Fruit fly (Drosophila melanogaster): ENCODE results near the gene dsh.

dsh gene

DNA sequence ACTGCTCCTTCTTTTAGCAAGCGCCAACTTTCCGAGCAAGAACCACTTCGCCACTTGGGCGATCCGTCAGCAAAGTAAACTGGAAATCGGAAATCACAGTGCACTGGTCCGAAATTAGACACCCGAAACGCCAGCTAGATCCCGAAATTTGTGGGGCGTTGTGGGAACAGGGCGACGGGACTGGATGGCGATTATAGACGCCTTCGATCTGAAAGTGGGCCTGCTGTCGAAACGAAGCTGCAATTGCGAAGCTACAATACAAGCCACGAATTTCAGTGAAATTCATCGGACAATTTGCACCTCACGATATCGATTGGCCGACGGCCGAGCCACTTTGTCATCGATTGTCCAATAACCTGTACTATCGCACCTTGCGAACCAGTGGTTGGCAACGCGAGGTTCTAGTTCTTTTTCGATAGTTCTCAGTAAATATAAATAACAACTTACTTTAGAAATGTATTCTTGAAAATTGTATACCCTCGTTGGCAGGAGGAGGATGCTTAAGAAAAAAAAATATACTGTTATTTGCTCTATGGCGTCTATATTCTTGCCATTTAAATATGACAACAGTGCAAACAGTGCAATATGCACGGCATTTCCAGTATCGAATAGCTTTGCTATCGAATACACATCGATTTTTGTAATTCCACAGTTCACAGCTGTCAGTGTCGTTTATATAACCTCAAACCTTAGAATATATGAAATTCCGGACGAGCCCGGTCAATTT is 12.3 kb downstream of the dsh start, which contains the start of the genes hop and Tim8 (continued):
- no peak for TF ChIP-seq CG7786 (GFP tag; optimal IDR thresholded peaks at IDR 0.05)
- no peak for TF ChIP-seq CTCF (GFP tag; optimal IDR thresholded peaks at IDR 0.05)
- TF ChIP-seq Dek (tag; optimal IDR thresholded peaks at IDR 0.05), result no peak
- TF ChIP-seq CG15269 (tag; optimal IDR thresholded peaks at IDR 0.05), result no peak
- no peak for TF ChIP-seq jigr1 (GFP tag; IDR thresholded peaks at IDR 0.05)
- TF ChIP-seq lola (GFP tag; optimal IDR thresholded peaks at IDR 0.05), result peak in 1 of 3 experiments; percentile 5
- TF ChIP-seq CG1647 (GFP tag; optimal IDR thresholded peaks at IDR 0.05), result no peak
- TF ChIP-seq CG8089 (GFP tag; optimal IDR thresholded peaks at IDR 0.05), result no peak
- TF ChIP-seq gcm2 (GFP tag; optimal IDR thresholded peaks at IDR 0.05), result no peak
- TF ChIP-seq toy (GFP tag; IDR thresholded peaks at IDR 0.05), result no peak
- TF ChIP-seq Sox100B (GFP tag; optimal IDR thresholded peaks at IDR 0.05), result no peak
- no peak for TF ChIP-seq CG31388 (GFP tag; optimal IDR thresholded peaks at IDR 0.05)
- no peak for TF ChIP-seq CG15696 (tag; optimal IDR thresholded peaks at IDR 0.05)
- TF ChIP-seq Hsf (GFP tag; optimal IDR thresholded peaks at IDR 0.05), result no peak
- TF ChIP-seq MBD-R2 (GFP tag; IDR thresholded peaks at IDR 0.05), result peak; percentile 24; the same call in 1 of the 2 replicates
- TF ChIP-seq mirr (GFP tag; optimal IDR thresholded peaks at IDR 0.05), result no peak
- TF ChIP-seq CG9932 (GFP tag; IDR thresholded peaks at IDR 0.05), result no peak
- no peak for TF ChIP-seq fd64A (GFP tag; optimal IDR thresholded peaks at IDR 0.05)
- TF ChIP-seq Antp (GFP tag; optimal IDR thresholded peaks at IDR 0.05), result no peak
- peak; percentile 3 for TF ChIP-seq CG9727 (GFP tag; optimal IDR thresholded peaks at IDR 0.05)
- no peak for TF ChIP-seq sim (GFP tag; IDR thresholded peaks at IDR 0.05)
- peak; percentile 58 for TF ChIP-seq CG4617 (GFP tag; optimal IDR thresholded peaks at IDR 0.05; ENCODE audit: borderline replicate concordance)
- no peak for TF ChIP-seq Gug (GFP tag; IDR thresholded peaks at IDR 0.05)
- no peak for TF ChIP-seq CG2875 (GFP tag; optimal IDR thresholded peaks at IDR 0.05)
- no peak for TF ChIP-seq CG2678 (tag; optimal IDR thresholded peaks at IDR 0.05)
- TF ChIP-seq lov (optimal IDR thresholded peaks at IDR 0.05), result no peak
- TF ChIP-seq lov (GFP tag; IDR thresholded peaks at IDR 0.05), result no peak
- TF ChIP-seq CG12104 (GFP tag; optimal IDR thresholded peaks at IDR 0.05), result no peak
- no peak for TF ChIP-seq CG12744 (GFP tag; optimal IDR thresholded peaks at IDR 0.05)
- TF ChIP-seq CG31224 (GFP tag; IDR thresholded peaks at IDR 0.05), result no peak
- no peak for TF ChIP-seq CG10543 (GFP tag; optimal IDR thresholded peaks at IDR 0.05)
- no peak for TF ChIP-seq dysf (GFP tag; IDR thresholded peaks at IDR 0.05)
- no peak for TF ChIP-seq ranshi (GFP tag; IDR thresholded peaks at IDR 0.05)
- TF ChIP-seq CG34224 (GFP tag; IDR thresholded peaks at IDR 0.05; ENCODE audit: partially characterized antibody), result peak; percentile 83
- peak; percentile 33 for TF ChIP-seq gfzf (GFP tag; optimal IDR thresholded peaks at IDR 0.05)
- TF ChIP-seq CG2202 (tag; optimal IDR thresholded peaks at IDR 0.05), result no peak
- TF ChIP-seq nmo (GFP tag; optimal IDR thresholded peaks at IDR 0.05), result peak; percentile 24
- TF ChIP-seq zf30C (GFP tag; optimal IDR thresholded peaks at IDR 0.05), result no peak
- peak; percentile 87 for TF ChIP-seq tna (GFP tag; IDR thresholded peaks at IDR 0.05; ENCODE audit: partially characterized antibody)
- no peak for TF ChIP-seq crol (GFP tag; IDR thresholded peaks at IDR 0.05)
- no peak for TF ChIP-seq gt (GFP tag; IDR thresholded peaks at IDR 0.05)
- no peak for TF ChIP-seq sqz (GFP tag; optimal IDR thresholded peaks at IDR 0.05)
- TF ChIP-seq lab (GFP tag; optimal IDR thresholded peaks at IDR 0.05), result no peak
- TF ChIP-seq CG16779 (GFP tag; IDR thresholded peaks at IDR 0.05), result no peak
- no peak for TF ChIP-seq az2 (GFP tag; optimal IDR thresholded peaks at IDR 0.05)
- no peak for TF ChIP-seq Awh (GFP tag; IDR thresholded peaks at IDR 0.05)
- TF ChIP-seq Lim3 (GFP tag; IDR thresholded peaks at IDR 0.05), result no peak
- no peak for TF ChIP-seq CG3407 (GFP tag; optimal IDR thresholded peaks at IDR 0.05)
- TF ChIP-seq ham (GFP tag; IDR thresholded peaks at IDR 0.05), result no peak
- TF ChIP-seq ken (GFP tag; IDR thresholded peaks at IDR 0.05), result no peak
- no peak for TF ChIP-seq CG8924 (tag; optimal IDR thresholded peaks at IDR 0.05)
- TF ChIP-seq NC2α (GFP tag; optimal IDR thresholded peaks at IDR 0.05), result no peak

All from whole organism, embryonic.